Worm (Caenorhabditis elegans): Measurements from ENCODE around the gene sra-39.
A peak's percentile ranks its signal among the peaks of the same experiment; 100 is the strongest.

Gene sra-39

ce11 chrX:13920374-13920986 lies 17.3 kb upstream of the sra-39 start:
- peak; percentile 31 for TF ChIP-seq nhr-237 (tag; optimal IDR thresholded peaks at IDR 0.05)
- TF ChIP-seq lin-32 (GFP tag; optimal IDR thresholded peaks at IDR 0.05), result no peak
- TF ChIP-seq elt-1 (tag; optimal IDR thresholded peaks at IDR 0.05; ENCODE audit: borderline replicate concordance, insufficient read depth), result no peak
- TF ChIP-seq elt-3 (tag; optimal IDR thresholded peaks at IDR 0.05), result peak; percentile 51
- TF ChIP-seq ces-1 (GFP tag; optimal IDR thresholded peaks at IDR 0.05), result peak; percentile 52

- no peak for TF ChIP-seq ceh-39 (tag; optimal IDR thresholded peaks at IDR 0.05)
- no peak for TF ChIP-seq pha-4 (tag; optimal IDR thresholded peaks at IDR 0.05)
- no peak for TF ChIP-seq mls-2 (tag; optimal IDR thresholded peaks at IDR 0.05)
- no peak for TF ChIP-seq mep-1 (tag; optimal IDR thresholded peaks at IDR 0.05)
- no peak for TF ChIP-seq sptf-1 (tag; optimal IDR thresholded peaks at IDR 0.05)
- TF ChIP-seq lsy-2 (tag; optimal IDR thresholded peaks at IDR 0.05), result no peak
- TF ChIP-seq elt-1 (tag; optimal IDR thresholded peaks at IDR 0.05; ENCODE audit: borderline replicate concordance, insufficient read depth), result no peak
- TF ChIP-seq nhr-2 (tag; optimal IDR thresholded peaks at IDR 0.05), result no peak
- TF ChIP-seq nhr-28 (tag; optimal IDR thresholded peaks at IDR 0.05), result no peak
- no peak for TF ChIP-seq tbx-8 (GFP tag; optimal IDR thresholded peaks at IDR 0.05)
- TF ChIP-seq bed-3 (GFP tag; optimal IDR thresholded peaks at IDR 0.05), result no peak
- no peak for TF ChIP-seq ham-2 (GFP tag; optimal IDR thresholded peaks at IDR 0.05)
- TF ChIP-seq snpc-4 (tag; optimal IDR thresholded peaks at IDR 0.05), result no peak
- TF ChIP-seq unc-120 (tag; optimal IDR thresholded peaks at IDR 0.05; ENCODE audit: poor library complexity, severe bottlenecking), result no peak
Measured at ce11 chrX:13918143-13918542, 14.9 kb upstream of the sra-39 start.

ce11 chrX:13917121-13917755 lies 14.0 kb upstream of the sra-39 start, which contains the start of gene ekl-5:
TSS of gene ekl-5 (minus strand) at chrX:13917171.
- TF ChIP-seq ces-1 (GFP tag; optimal IDR thresholded peaks at IDR 0.05) (peak; percentile 56), elt-3 (tag; optimal IDR thresholded peaks at IDR 0.05) (peak; percentile 90), nhr-237 (tag; optimal IDR thresholded peaks at IDR 0.05) (no peak), nhr-12 (tag; optimal IDR thresholded peaks at IDR 0.05) (no peak), snpc-4 (tag; optimal IDR thresholded peaks at IDR 0.05) (no peak), unc-120 (tag; optimal IDR thresholded peaks at IDR 0.05; ENCODE audit: poor library complexity, severe bottlenecking) (no peak), pha-4 (tag; optimal IDR thresholded peaks at IDR 0.05) (peak; percentile 44), nhr-28 (tag; optimal IDR thresholded peaks at IDR 0.05) (no peak), lin-13 (tag; optimal IDR thresholded peaks at IDR 0.05) (peak; percentile 48), tbx-8 (GFP tag; optimal IDR thresholded peaks at IDR 0.05) (no peak), nhr-76 (tag; optimal IDR thresholded peaks at IDR 0.05) (no peak), mls-2 (tag; optimal IDR thresholded peaks at IDR 0.05) (no peak), mep-1 (tag; optimal IDR thresholded peaks at IDR 0.05) (peak; percentile 31), ceh-39 (tag; optimal IDR thresholded peaks at IDR 0.05) (no peak), unc-39 (tag; optimal IDR thresholded peaks at IDR 0.05) (no peak), sptf-1 (tag; optimal IDR thresholded peaks at IDR 0.05) (no peak), blmp-1 (tag; optimal IDR thresholded peaks at IDR 0.05) (no peak), bed-3 (GFP tag; optimal IDR thresholded peaks at IDR 0.05) (no peak), unc-62 (GFP tag; optimal IDR thresholded peaks at IDR 0.05) (no peak)

ce11 chrX:13914289-13914688 lies 11.1 kb upstream of the sra-39 start, which contains the start of gene Y26E6A.2:
TSS of gene Y26E6A.2 (minus strand) at chrX:13914389.
- no peak for TF ChIP-seq bed-3 (GFP tag; optimal IDR thresholded peaks at IDR 0.05)
- TF ChIP-seq nhr-76 (tag; optimal IDR thresholded peaks at IDR 0.05), result no peak
- no peak for TF ChIP-seq mls-2 (tag; optimal IDR thresholded peaks at IDR 0.05)
- no peak for TF ChIP-seq hlh-1 (tag; optimal IDR thresholded peaks at IDR 0.05)
- no peak for TF ChIP-seq pha-4 (tag; optimal IDR thresholded peaks at IDR 0.05)
- TF ChIP-seq tbx-8 (GFP tag; optimal IDR thresholded peaks at IDR 0.05), result no peak
- no peak for TF ChIP-seq unc-62 (GFP tag; optimal IDR thresholded peaks at IDR 0.05)
- TF ChIP-seq lin-32 (GFP tag; optimal IDR thresholded peaks at IDR 0.05), result no peak
- TF ChIP-seq snpc-4 (tag; optimal IDR thresholded peaks at IDR 0.05), result no peak
- TF ChIP-seq ceh-83 (GFP tag; optimal IDR thresholded peaks at IDR 0.05), result no peak
- TF ChIP-seq ces-1 (GFP tag; optimal IDR thresholded peaks at IDR 0.05), result no peak
- TF ChIP-seq ceh-43 (GFP tag; optimal IDR thresholded peaks at IDR 0.05), result no peak
- TF ChIP-seq unc-39 (tag; optimal IDR thresholded peaks at IDR 0.05), result no peak
- TF ChIP-seq mab-5 (tag; optimal IDR thresholded peaks at IDR 0.05), result no peak
- no peak for TF ChIP-seq M03D4.4 (tag; optimal IDR thresholded peaks at IDR 0.05)
- no peak for TF ChIP-seq zip-8 (tag; optimal IDR thresholded peaks at IDR 0.05)
- TF ChIP-seq nhr-237 (tag; optimal IDR thresholded peaks at IDR 0.05), result no peak

Data from whole organism, mixed stage, embryonic.